Worm (Caenorhabditis elegans) whole organism, L2 larva: ENCODE data around the gene W02B3.3.

Experiments used
- ama-1 ChIP-seq: fragments of 150-350 bp; optimal IDR thresholded peaks from 2 replicates; lab custom pipeline; 2018; ENCODE audit warnings: inconsistent platforms
- elt-3 ChIP-seq: sonication (generic microtip); optimal IDR thresholded peaks from 2 replicates; lab custom pipeline; 2017; ENCODE audit warnings: missing biosample characterization, missing genetic modification characterization
- mbf-1 ChIP-seq: sonication (generic microtip); optimal IDR thresholded peaks from 2 replicates; lab custom pipeline; 2017; ENCODE audit warnings: missing biosample characterization, missing genetic modification characterization
- unc-39 ChIP-seq: fragments of 150-350 bp; optimal IDR thresholded peaks from 2 replicates; lab custom pipeline; 2014; ENCODE audit warnings: missing biosample characterization, missing genetic modification characterization

ce11 chrIII:665173-665757 lies 3.0 kb downstream of the W02B3.3 start, which contains the start of gene C09F5.3:
- TF ChIP-seq elt-3 (tag; lab: Kevin White, UChicago): no peak
- TF ChIP-seq mbf-1 (tag; lab: Kevin White, UChicago): no peak
- no peak for TF ChIP-seq unc-39 (tag; lab: Kevin White, UChicago)
- no peak for TF ChIP-seq ama-1 (lab: Kevin White, UChicago)
